Worm (Caenorhabditis elegans) whole organism, mixed stage, embryonic: ENCODE data around the gene spig-1.
"Not testable (repeated sequence)": the region's sequence is repeated elsewhere in the genome, so short reads cannot be mapped to it uniquely, and the experiment has no call there.

Experiments used
- M03D4.4 ChIP-seq: sonication (generic microtip); optimal IDR thresholded peaks from 2 replicates; lab custom pipeline; 2017; ENCODE audit warnings: mild to moderate bottlenecking, missing genetic modification characterization, missing compliant biosample characterization
- ceh-39 ChIP-seq: fragments of 150-350 bp; optimal IDR thresholded peaks from 2 replicates; lab custom pipeline; 2014; ENCODE audit warnings: missing biosample characterization, missing genetic modification characterization
- ceh-43 ChIP-seq: fragments of 200-800 bp; sonication (Bioruptor generic); optimal IDR thresholded peaks from 2 replicates; lab custom pipeline; 2018; ENCODE audit warnings: mild to moderate bottlenecking, missing genetic modification characterization, moderate library complexity, missing compliant biosample characterization
- ceh-83 ChIP-seq: fragments of 200-800 bp; sonication (Bioruptor generic); optimal IDR thresholded peaks from 2 replicates; lab custom pipeline; 2018; ENCODE audit warnings: mild to moderate bottlenecking, missing genetic modification characterization, missing compliant biosample characterization
- ces-1 ChIP-seq: fragments of 150-350 bp; optimal IDR thresholded peaks from 2 replicates; lab custom pipeline; 2014; ENCODE audit warnings: missing biosample characterization, missing genetic modification reagents, missing genetic modification characterization
- elt-1 ChIP-seq: sonication (generic microtip); optimal IDR thresholded peaks from 2 replicates; lab custom pipeline; 2017; ENCODE audit warnings: missing genetic modification characterization, mild to moderate bottlenecking, missing compliant biosample characterization, antibody characterized with exemption, moderate library complexity, borderline replicate concordance; ENCODE audit not compliant: insufficient read depth
- elt-3 ChIP-seq: fragments of 150-350 bp; optimal IDR thresholded peaks from 2 replicates; lab custom pipeline; 2014; ENCODE audit warnings: missing biosample characterization, missing genetic modification characterization
- flh-1 ChIP-seq: fragments of 200-800 bp; sonication (Bioruptor generic); optimal IDR thresholded peaks from 2 replicates; lab custom pipeline; 2018; ENCODE audit warnings: mild to moderate bottlenecking, missing genetic modification characterization, moderate library complexity, missing compliant biosample characterization
- ham-2 ChIP-seq: fragments of 200-800 bp; sonication (Bioruptor generic); optimal IDR thresholded peaks from 2 replicates; lab custom pipeline; 2018; ENCODE audit warnings: mild to moderate bottlenecking, missing genetic modification characterization, missing compliant biosample characterization
- lsy-2 ChIP-seq: fragments of 150-350 bp; optimal IDR thresholded peaks from 2 replicates; lab custom pipeline; 2014; ENCODE audit warnings: missing biosample characterization, missing genetic modification characterization
- mab-5 ChIP-seq: fragments of 150-350 bp; optimal IDR thresholded peaks from 2 replicates; lab custom pipeline; 2014; ENCODE audit warnings: missing biosample characterization, missing genetic modification characterization
- mep-1 ChIP-seq: fragments of 150-350 bp; optimal IDR thresholded peaks from 2 replicates; lab custom pipeline; 2017; ENCODE audit warnings: missing biosample characterization, missing genetic modification reagents, missing genetic modification characterization, inconsistent platforms
- mls-2 ChIP-seq: sonication (generic microtip); optimal IDR thresholded peaks from 2 replicates; lab custom pipeline; 2016; ENCODE audit warnings: mild to moderate bottlenecking, missing genetic modification characterization, moderate library complexity, missing compliant biosample characterization
- nhr-12 ChIP-seq: fragments of 150-350 bp; optimal IDR thresholded peaks from 2 replicates; lab custom pipeline; 2014; ENCODE audit warnings: missing biosample characterization, missing genetic modification characterization
- nhr-2 ChIP-seq: fragments of 150-350 bp; optimal IDR thresholded peaks from 2 replicates; lab custom pipeline; 2014; ENCODE audit warnings: missing biosample characterization, missing genetic modification characterization
- nhr-237 ChIP-seq: fragments of 150-350 bp; optimal IDR thresholded peaks from 2 replicates; lab custom pipeline; 2014; ENCODE audit warnings: missing biosample characterization, missing genetic modification characterization
- nhr-28 ChIP-seq: fragments of 150-350 bp; optimal IDR thresholded peaks from 2 replicates; lab custom pipeline; 2014; ENCODE audit warnings: missing biosample characterization, missing genetic modification characterization
- nhr-76 ChIP-seq: sonication (generic microtip); optimal IDR thresholded peaks from 2 replicates; lab custom pipeline; 2017; ENCODE audit warnings: missing biosample characterization, missing genetic modification characterization
- pha-4 ChIP-seq: fragments of 150-350 bp; optimal IDR thresholded peaks from 2 replicates; lab custom pipeline; 2018; ENCODE audit warnings: missing biosample characterization, missing genetic modification reagents, missing genetic modification characterization
- sem-2 ChIP-seq: fragments of 200-800 bp; sonication (Bioruptor generic); optimal IDR thresholded peaks from 2 replicates; lab custom pipeline; 2018; ENCODE audit warnings: mild to moderate bottlenecking, missing genetic modification characterization, missing compliant biosample characterization
- snpc-4 ChIP-seq: fragments of 150-350 bp; optimal IDR thresholded peaks from 2 replicates; lab custom pipeline; 2014; ENCODE audit warnings: missing biosample characterization, missing genetic modification characterization
- sptf-1 ChIP-seq: sonication (generic microtip); optimal IDR thresholded peaks from 2 replicates; lab custom pipeline; 2017; ENCODE audit warnings: mild to moderate bottlenecking, missing genetic modification characterization, moderate library complexity, missing compliant biosample characterization
- tbx-8 ChIP-seq: fragments of 200-800 bp; sonication (Bioruptor generic); optimal IDR thresholded peaks from 2 replicates; lab custom pipeline; 2018; ENCODE audit warnings: mild to moderate bottlenecking, missing genetic modification characterization, moderate library complexity, missing compliant biosample characterization
- unc-120 ChIP-seq: sonication (generic microtip); optimal IDR thresholded peaks from 2 replicates; lab custom pipeline; 2017; ENCODE audit warnings: missing genetic modification characterization, missing compliant biosample characterization; ENCODE audit not compliant: poor library complexity, severe bottlenecking
- unc-39 ChIP-seq: fragments of 150-350 bp; optimal IDR thresholded peaks from 2 replicates; lab custom pipeline; 2014; ENCODE audit warnings: missing biosample characterization, missing genetic modification characterization
- unc-62 ChIP-seq: fragments of 150-350 bp; optimal IDR thresholded peaks from 2 replicates; lab custom pipeline; 2014; ENCODE audit warnings: missing biosample characterization, missing genetic modification reagents, missing genetic modification characterization
- ztf-11 ChIP-seq: fragments of 150-350 bp; optimal IDR thresholded peaks from 2 replicates; lab custom pipeline; 2014; ENCODE audit warnings: missing biosample characterization, missing genetic modification characterization

The spig-1 gene

DNA sequence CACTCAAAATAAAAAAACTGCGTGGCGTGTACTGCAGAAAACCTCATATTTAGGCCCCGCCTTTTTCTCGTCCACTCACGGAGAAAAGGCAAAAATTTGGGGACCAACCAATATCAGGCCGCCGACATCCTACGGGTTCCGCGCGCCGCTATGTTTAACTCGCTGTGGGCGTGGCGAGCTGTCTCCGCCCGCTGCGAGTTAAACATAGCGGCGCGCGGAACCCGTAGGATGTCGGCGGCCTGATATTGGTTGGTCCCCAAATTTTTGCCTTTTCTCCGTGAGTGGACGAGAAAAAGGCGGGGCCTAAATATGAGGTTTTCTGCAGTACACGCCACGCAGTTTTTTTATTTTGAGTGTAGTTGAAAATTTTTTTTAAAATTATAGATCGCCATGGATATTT, 11.3 kb downstream of the spig-1 start, which contains the start of gene tmem-258:
Gene tmem-258, plus strand, starts transcription at position 385 of the 400 bp plus-strand sequence.
- TF ChIP-seq mab-5 (tag; lab: Kevin White, UChicago); sptf-1 (tag; lab: Kevin White, UChicago); sem-2 (GFP tag; lab: Kevin White, UChicago): not testable (repeated sequence)

DNA sequence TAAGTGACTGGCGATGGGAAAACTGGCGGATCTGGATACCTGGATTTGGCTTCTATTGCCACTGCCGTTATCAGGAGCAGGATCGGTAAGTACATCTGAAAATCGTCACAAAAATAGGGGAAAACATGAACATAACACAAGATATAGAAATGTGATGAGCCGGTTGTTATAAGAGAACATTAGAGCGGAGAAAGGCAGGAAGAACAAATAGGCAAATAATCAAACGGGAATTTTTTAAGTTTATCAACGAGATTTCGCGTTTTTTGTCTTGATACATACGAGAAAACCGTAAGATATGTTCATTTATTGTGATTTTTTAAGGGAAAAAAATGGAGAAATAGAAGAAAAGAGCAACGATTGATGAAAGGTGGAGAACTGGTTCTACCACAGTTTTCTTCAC, 13.7 kb downstream of the spig-1 start, which contains the start of gene Y57E12AR.1:
Gene Y57E12AR.1, minus strand, starts transcription at position 101 of the 400 bp plus-strand sequence.
- TF ChIP-seq nhr-2 (no peak), ham-2 (GFP tag; lab: Kevin White, UChicago) (no peak), elt-1 (tag; lab: Kevin White, UChicago) (no peak), mls-2 (tag; lab: Kevin White, UChicago) (no peak), nhr-28 (tag; lab: Kevin White, UChicago) (no peak), ces-1 (GFP tag; lab: Kevin White, UChicago) (no peak), ztf-11 (tag; lab: Kevin White, UChicago) (no peak), ceh-83 (GFP tag; lab: Kevin White, UChicago) (no peak), elt-3 (no peak)

DNA sequence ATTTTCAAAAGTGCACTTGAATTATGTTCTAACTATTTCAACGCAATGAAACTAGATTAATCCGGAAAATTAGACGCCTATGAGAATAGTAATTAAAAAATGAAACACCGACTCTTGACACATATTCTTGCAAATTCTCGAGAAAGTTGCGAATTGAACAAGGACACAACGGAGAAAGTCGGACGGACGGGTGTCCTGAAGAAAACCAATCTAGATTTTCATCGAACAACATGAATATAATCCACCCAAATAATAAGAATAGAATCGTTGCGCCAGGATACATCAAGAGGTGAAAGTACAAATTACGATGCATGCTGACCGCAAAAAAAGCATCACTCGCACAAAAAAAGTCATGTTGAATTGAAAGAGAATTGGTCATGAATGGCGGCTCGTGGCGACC, 17.3 kb downstream of the spig-1 start:
- no peak for TF ChIP-seq sptf-1 (tag; lab: Kevin White, UChicago)
- no peak for TF ChIP-seq nhr-28 (tag; lab: Kevin White, UChicago)
- TF ChIP-seq mep-1 (tag; lab: Kevin White, UChicago): no peak
- no peak for TF ChIP-seq ces-1 (GFP tag; lab: Kevin White, UChicago)
- TF ChIP-seq mls-2 (tag; lab: Kevin White, UChicago): no peak
- no peak for TF ChIP-seq nhr-12 (tag; lab: Kevin White, UChicago)
- no peak for TF ChIP-seq ham-2 (GFP tag; lab: Kevin White, UChicago)
- TF ChIP-seq ceh-39 (tag; lab: Kevin White, UChicago): no peak
- no peak for TF ChIP-seq nhr-76
- no peak for TF ChIP-seq pha-4 (tag; lab: Kevin White, UChicago)
- TF ChIP-seq nhr-237 (tag; lab: Kevin White, UChicago): no peak
- no peak for TF ChIP-seq M03D4.4 (tag; lab: Kevin White, UChicago)
- TF ChIP-seq tbx-8 (GFP tag; lab: Kevin White, UChicago): no peak

DNA sequence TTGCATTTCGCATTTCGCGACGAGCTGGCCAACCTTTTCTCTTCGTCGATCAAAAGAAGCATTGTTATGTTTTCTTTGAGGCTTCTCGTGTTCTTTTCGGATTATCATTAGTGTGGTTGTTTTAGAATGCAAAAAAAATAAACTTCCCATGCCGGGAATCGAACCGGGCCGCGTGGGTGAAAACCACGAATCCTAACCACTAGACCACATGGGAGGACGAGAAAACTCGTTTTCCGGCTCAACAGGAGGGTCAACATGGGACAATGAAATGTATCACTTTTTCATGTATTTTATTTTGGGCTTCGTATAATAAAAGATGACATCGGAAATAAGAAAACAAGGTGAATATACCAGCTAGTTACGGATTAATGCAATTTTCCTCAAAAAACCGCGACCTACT, 18.1 kb downstream of the spig-1 start:
- no peak for TF ChIP-seq nhr-2
- TF ChIP-seq unc-120 (tag; lab: Kevin White, UChicago): no peak
- TF ChIP-seq unc-39: no peak
- TF ChIP-seq mep-1 (tag; lab: Kevin White, UChicago): no peak
- no peak for TF ChIP-seq ces-1 (GFP tag; lab: Kevin White, UChicago)
- no peak for TF ChIP-seq ceh-83 (GFP tag; lab: Kevin White, UChicago)

DNA sequence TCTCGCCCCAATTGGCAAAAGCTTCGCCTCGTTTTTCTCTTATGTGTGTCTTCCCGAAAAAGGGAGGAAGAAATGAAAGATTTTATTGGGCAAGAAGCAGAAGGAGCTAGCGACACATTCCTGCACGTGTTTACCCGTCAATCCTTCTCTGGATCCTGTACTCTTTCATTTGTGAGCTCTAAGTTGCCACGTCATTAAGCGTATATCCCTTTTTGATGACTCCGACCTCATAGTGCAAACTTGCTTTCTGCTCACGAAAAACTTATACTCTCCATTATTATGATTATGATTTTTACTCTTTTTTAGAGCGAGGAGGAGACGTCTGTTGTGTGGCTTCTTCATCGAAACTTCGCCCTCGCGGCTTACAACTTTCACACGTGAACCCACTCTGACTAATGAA, 20.8 kb downstream of the spig-1 start, which contains the start of gene F27B10.1:
Gene F27B10.1, plus strand, starts transcription at position 301 of the 400 bp plus-strand sequence.
- TF ChIP-seq unc-39 (no peak), nhr-12 (tag; lab: Kevin White, UChicago) (no peak), elt-1 (tag; lab: Kevin White, UChicago) (no peak), ces-1 (GFP tag; lab: Kevin White, UChicago) (no peak), nhr-76 (no peak), mab-5 (tag; lab: Kevin White, UChicago) (no peak), nhr-237 (tag; lab: Kevin White, UChicago) (no peak), nhr-28 (tag; lab: Kevin White, UChicago) (no peak), flh-1 (no peak), ceh-43 (no peak), ztf-11 (tag; lab: Kevin White, UChicago) (no peak), unc-62 (no peak), lsy-2 (tag; lab: Kevin White, UChicago) (no peak), pha-4 (tag; lab: Kevin White, UChicago) (no peak)

DNA sequence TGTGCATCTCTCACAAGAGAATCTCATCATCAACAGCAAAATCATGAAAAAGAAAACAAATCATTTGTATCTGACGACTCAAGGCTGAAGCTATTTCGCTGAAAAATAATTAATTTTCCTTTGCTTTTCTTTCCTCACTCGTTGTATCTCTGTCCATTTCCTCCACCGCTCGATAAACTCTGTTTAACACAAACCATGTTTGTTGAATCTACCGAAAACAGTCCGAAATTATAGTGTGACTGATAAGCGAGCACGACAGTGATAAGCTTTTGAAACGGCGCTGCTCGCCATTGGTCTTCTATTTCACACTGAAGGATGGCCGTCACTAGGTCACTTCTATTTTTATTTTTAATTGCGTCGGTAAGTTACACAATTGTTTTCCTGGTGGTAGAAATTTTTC, 24.1 kb downstream of the spig-1 start, which contains the start of gene npa-1:
Gene npa-1, plus strand, starts transcription at position 142 of the 400 bp plus-strand sequence.
- TF ChIP-seq nhr-76: no peak
- TF ChIP-seq snpc-4 (tag; lab: Kevin White, UChicago): no peak
- TF ChIP-seq pha-4 (tag; lab: Kevin White, UChicago): no peak
- TF ChIP-seq, all 35 proteins: peak for 0
